Fruit fly (Drosophila melanogaster): ENCODE measurements around the gene Ent1.

The Ent1 gene

dm6 chr2L:368398-369008 is 10.8 kb upstream of the Ent1 start:
- TF ChIP-seq CG17806 (tag; optimal IDR thresholded peaks at IDR 0.05) (no peak), CG8301 (tag; optimal IDR thresholded peaks at IDR 0.05) (no peak), gl (tag; optimal IDR thresholded peaks at IDR 0.05) (no peak), CG13204 (GFP tag; optimal IDR thresholded peaks at IDR 0.05) (no peak), CG14655 (GFP tag; optimal IDR thresholded peaks at IDR 0.05) (no peak), CG8159 (tag; optimal IDR thresholded peaks at IDR 0.05) (no peak), Pif1B (GFP tag; optimal IDR thresholded peaks at IDR 0.05) (no peak), CG15710 (tag; optimal IDR thresholded peaks at IDR 0.05) (no peak), CG9948 (tag; optimal IDR thresholded peaks at IDR 0.05) (no peak), CG32121 (GFP tag; IDR thresholded peaks at IDR 0.05) (no peak), Snoo (tag; optimal IDR thresholded peaks at IDR 0.05) (no peak), CG4496 (GFP tag; IDR thresholded peaks at IDR 0.05) (no peak), Ets98B (GFP tag; IDR thresholded peaks at IDR 0.05) (no peak), CG10348 (GFP tag; IDR thresholded peaks at IDR 0.05) (no peak), Pif1A (GFP tag; optimal IDR thresholded peaks at IDR 0.05) (no peak), EcR (GFP tag; optimal IDR thresholded peaks at IDR 0.05) (no peak), rn (GFP tag; IDR thresholded peaks at IDR 0.05) (no peak), D1 (tag; optimal IDR thresholded peaks at IDR 0.05) (no peak), CG12605 (GFP tag; IDR thresholded peaks at IDR 0.05) (no peak)

dm6 chr2L:366876-367275 is 9.2 kb upstream of the Ent1 start:
- TF ChIP-seq gl (tag; optimal IDR thresholded peaks at IDR 0.05), result no peak
- no peak for TF ChIP-seq CG9948 (tag; optimal IDR thresholded peaks at IDR 0.05)
- no peak for TF ChIP-seq CG32121 (GFP tag; IDR thresholded peaks at IDR 0.05)
- TF ChIP-seq CG8301 (tag; optimal IDR thresholded peaks at IDR 0.05), result no peak
- TF ChIP-seq Ets98B (GFP tag; IDR thresholded peaks at IDR 0.05), result no peak
- no peak for TF ChIP-seq Pif1B (GFP tag; optimal IDR thresholded peaks at IDR 0.05)
- no peak for TF ChIP-seq CG15710 (tag; optimal IDR thresholded peaks at IDR 0.05)
- TF ChIP-seq fd96Ca (GFP tag; IDR thresholded peaks at IDR 0.05), result no peak
- TF ChIP-seq EcR (GFP tag; optimal IDR thresholded peaks at IDR 0.05), result no peak
- TF ChIP-seq CG12605 (GFP tag; IDR thresholded peaks at IDR 0.05), result no peak
- TF ChIP-seq CG4496 (GFP tag; IDR thresholded peaks at IDR 0.05), result no peak
- no peak for TF ChIP-seq rn (GFP tag; IDR thresholded peaks at IDR 0.05)
- TF ChIP-seq CG14655 (GFP tag; optimal IDR thresholded peaks at IDR 0.05), result no peak
- no peak for TF ChIP-seq CG13204 (GFP tag; optimal IDR thresholded peaks at IDR 0.05)

- TF ChIP-seq Pif1A (GFP tag; optimal IDR thresholded peaks at IDR 0.05) (no peak), fd96Ca (GFP tag; IDR thresholded peaks at IDR 0.05) (no peak), D1 (tag; optimal IDR thresholded peaks at IDR 0.05) (no peak), CG32121 (GFP tag; IDR thresholded peaks at IDR 0.05) (no peak), CG8301 (tag; optimal IDR thresholded peaks at IDR 0.05) (no peak), CG4496 (GFP tag; IDR thresholded peaks at IDR 0.05) (no peak)
Observed at dm6 chr2L:356234-356633, 1.4 kb downstream of the Ent1 start.

dm6 chr2L:347604-348003 is 10.1 kb downstream of the Ent1 start:
- TF ChIP-seq CG10348 (GFP tag; IDR thresholded peaks at IDR 0.05) (no peak), CG12605 (GFP tag; IDR thresholded peaks at IDR 0.05) (no peak), CG4496 (GFP tag; IDR thresholded peaks at IDR 0.05) (no peak), CG32121 (GFP tag; IDR thresholded peaks at IDR 0.05) (no peak), CG17806 (tag; optimal IDR thresholded peaks at IDR 0.05) (no peak), CG15710 (tag; optimal IDR thresholded peaks at IDR 0.05) (no peak), D1 (tag; optimal IDR thresholded peaks at IDR 0.05) (no peak), CG34367 (tag; optimal IDR thresholded peaks at IDR 0.05) (no peak), CG13204 (GFP tag; optimal IDR thresholded peaks at IDR 0.05) (no peak), Ets98B (GFP tag; IDR thresholded peaks at IDR 0.05) (no peak), Snoo (tag; optimal IDR thresholded peaks at IDR 0.05) (no peak), fd96Ca (GFP tag; IDR thresholded peaks at IDR 0.05) (no peak), Pif1A (GFP tag; optimal IDR thresholded peaks at IDR 0.05) (no peak), CG9948 (tag; optimal IDR thresholded peaks at IDR 0.05) (no peak), Pif1B (GFP tag; optimal IDR thresholded peaks at IDR 0.05) (no peak), rn (GFP tag; IDR thresholded peaks at IDR 0.05) (no peak), gl (tag; optimal IDR thresholded peaks at IDR 0.05) (no peak), CG14655 (GFP tag; optimal IDR thresholded peaks at IDR 0.05) (no peak), CG8159 (tag; optimal IDR thresholded peaks at IDR 0.05) (no peak), EcR (GFP tag; optimal IDR thresholded peaks at IDR 0.05) (no peak)

- TF ChIP-seq CG8301 (tag; optimal IDR thresholded peaks at IDR 0.05) (no peak), D1 (tag; optimal IDR thresholded peaks at IDR 0.05) (no peak), Snoo (tag; optimal IDR thresholded peaks at IDR 0.05) (no peak), CG13204 (GFP tag; optimal IDR thresholded peaks at IDR 0.05) (no peak), CG9948 (tag; optimal IDR thresholded peaks at IDR 0.05) (no peak), gl (tag; optimal IDR thresholded peaks at IDR 0.05) (no peak)
Observed at dm6 chr2L:346781-347180, 10.9 kb downstream of the Ent1 start.

- TF ChIP-seq CG8159 (tag; optimal IDR thresholded peaks at IDR 0.05) (no peak), CG17806 (tag; optimal IDR thresholded peaks at IDR 0.05) (no peak), fd96Ca (GFP tag; IDR thresholded peaks at IDR 0.05) (no peak), CG12605 (GFP tag; IDR thresholded peaks at IDR 0.05) (no peak), rn (GFP tag; IDR thresholded peaks at IDR 0.05) (no peak), CG15710 (tag; optimal IDR thresholded peaks at IDR 0.05) (no peak), Pif1A (GFP tag; optimal IDR thresholded peaks at IDR 0.05) (no peak), CG8301 (tag; optimal IDR thresholded peaks at IDR 0.05) (no peak), gl (tag; optimal IDR thresholded peaks at IDR 0.05) (no peak), EcR (GFP tag; optimal IDR thresholded peaks at IDR 0.05) (no peak), Pif1B (GFP tag; optimal IDR thresholded peaks at IDR 0.05) (no peak), CG14655 (GFP tag; optimal IDR thresholded peaks at IDR 0.05) (no peak)
Observed at dm6 chr2L:332235-332634, 25.4 kb downstream of the Ent1 start, which contains the start of gene CG31921. CG31921 (minus strand) TSS chr2L:332335.

All from whole organism, pupa.